Fruit fly (Drosophila melanogaster) whole organism, embryonic: ENCODE results near the gene PGAP1.

Experiments used
- B-H2 ChIP-seq: fragments of 200-800 bp; sonication (Bioruptor generic); optimal IDR thresholded peaks from 2 replicates; lab custom pipeline; 2018; ENCODE audit warnings: missing biosample characterization, mild to moderate bottlenecking, missing genetic modification characterization
- CG10267 ChIP-seq: fragments of 200-800 bp; sonication (Bioruptor generic); optimal IDR thresholded peaks from 2 replicates; lab custom pipeline; 2018; ENCODE audit warnings: missing biosample characterization, mild to moderate bottlenecking, missing genetic modification characterization, moderate library complexity
- CG10274 ChIP-seq: fragments of 200-800 bp; sonication (Bioruptor generic); optimal IDR thresholded peaks from 3 replicates; lab custom pipeline; 2017; ENCODE audit warnings: missing biosample characterization, mild to moderate bottlenecking, missing genetic modification characterization
- CG10321 ChIP-seq: fragments of 200-800 bp; sonication (Bioruptor generic); IDR thresholded peaks from 2 replicates; pipeline ENCODE4 v1.3.6; 2022; ENCODE audit warnings: missing biosample characterization, missing genetic modification characterization
- CG14050 ChIP-seq: fragments of 200-800 bp; sonication (Bioruptor generic); IDR thresholded peaks from 3 replicates; pipeline ENCODE4 v1.3.6; 2022; ENCODE audit warnings: missing biosample characterization, missing genetic modification characterization
- CG14965 ChIP-seq: fragments of 200-800 bp; sonication (Bioruptor generic); optimal IDR thresholded peaks from 2 replicates; lab custom pipeline; 2016; ENCODE audit warnings: missing biosample characterization, missing genetic modification characterization, borderline replicate concordance
- CG15696 ChIP-seq: fragments of 200-800 bp; sonication (Bioruptor generic); optimal IDR thresholded peaks from 2 replicates; lab custom pipeline; 2019; ENCODE audit warnings: missing biosample characterization, mild to moderate bottlenecking, missing genetic modification characterization, moderate library complexity
- CG1602 ChIP-seq: fragments of 200-800 bp; sonication (Bioruptor generic); optimal IDR thresholded peaks from 3 replicates; lab custom pipeline; 2016; ENCODE audit warnings: missing biosample characterization, missing genetic modification characterization
- CG17186 ChIP-seq: fragments of 200-800 bp; sonication (Bioruptor generic); optimal IDR thresholded peaks from 3 replicates; lab custom pipeline; 2017; ENCODE audit warnings: missing biosample characterization, missing genetic modification reagents, missing genetic modification characterization
- CG17385 ChIP-seq: fragments of 200-800 bp; sonication (Bioruptor generic); optimal IDR thresholded peaks from 3 replicates; lab custom pipeline; 2018; ENCODE audit warnings: missing biosample characterization, mild to moderate bottlenecking, missing genetic modification characterization
- CG17912 ChIP-seq: fragments of 200-800 bp; sonication (Bioruptor generic); optimal IDR thresholded peaks from 2 replicates; lab custom pipeline; 2018; ENCODE audit warnings: missing biosample characterization, mild to moderate bottlenecking, missing genetic modification characterization
- CG2129 ChIP-seq: fragments of 200-800 bp; sonication (Bioruptor generic); IDR thresholded peaks from 2 replicates; pipeline ENCODE4 v1.3.6; 2022; ENCODE audit warnings: missing biosample characterization, missing genetic modification characterization; ENCODE audit not compliant: partially characterized antibody
- CG2202 ChIP-seq: fragments of 200-800 bp; sonication (Bioruptor generic); optimal IDR thresholded peaks from 2 replicates; lab custom pipeline; 2018; ENCODE audit warnings: missing biosample characterization, mild to moderate bottlenecking, missing genetic modification characterization
- CG34422 ChIP-seq: fragments of 200-800 bp; sonication (Bioruptor generic); IDR thresholded peaks from 3 replicates; pipeline ENCODE4 v1.3.6; 2022; ENCODE audit warnings: missing biosample characterization, missing genetic modification characterization
- CG4360 ChIP-seq: fragments of 200-800 bp; sonication (Bioruptor generic); IDR thresholded peaks from 2 replicates; pipeline ENCODE4 v1.3.6; 2022; ENCODE audit warnings: missing biosample characterization, missing genetic modification characterization
- CG43689 ChIP-seq: fragments of 200-800 bp; sonication (Bioruptor generic); IDR thresholded peaks from 2 replicates; pipeline ENCODE4 v1.3.6; 2022; ENCODE audit warnings: missing biosample characterization, missing genetic modification characterization
- CG4820 ChIP-seq: fragments of 200-800 bp; sonication (Bioruptor generic); optimal IDR thresholded peaks from 3 replicates; lab custom pipeline; 2016; ENCODE audit warnings: missing biosample characterization, missing genetic modification characterization
- CG6254 ChIP-seq: fragments of 200-800 bp; sonication (Bioruptor generic); optimal IDR thresholded peaks from 3 replicates; lab custom pipeline; 2017; ENCODE audit warnings: mild to moderate bottlenecking, missing biosample characterization, missing genetic modification reagents, missing genetic modification characterization
- CG7357 ChIP-seq: fragments of 200-800 bp; sonication (Bioruptor generic); IDR thresholded peaks from 3 replicates; pipeline ENCODE4 v1.3.6; 2022; ENCODE audit warnings: missing biosample characterization, missing genetic modification characterization
- CG7786 ChIP-seq: fragments of 200-800 bp; sonication (Bioruptor generic); optimal IDR thresholded peaks from 2 replicates; lab custom pipeline; 2016; ENCODE audit warnings: missing biosample characterization, missing genetic modification characterization
- CG9932 ChIP-seq: fragments of 200-800 bp; sonication (Bioruptor generic); IDR thresholded peaks from 2 replicates; pipeline ENCODE4 v1.3.6; 2022; ENCODE audit warnings: missing biosample characterization, missing genetic modification characterization
- CkIIα-i1 ChIP-seq: fragments of 200-800 bp; sonication (Bioruptor generic); IDR thresholded peaks from 2 replicates; pipeline ENCODE4 v1.3.6; 2022; ENCODE audit warnings: missing biosample characterization, missing genetic modification characterization
- Dip3 ChIP-seq: fragments of 200-800 bp; sonication (Bioruptor generic); optimal IDR thresholded peaks from 3 replicates; lab custom pipeline; 2016; ENCODE audit warnings: missing biosample characterization, missing genetic modification characterization
- Lhr ChIP-seq: fragments of 200-800 bp; sonication (Bioruptor generic); optimal IDR thresholded peaks from 3 replicates; lab custom pipeline; 2017; ENCODE audit warnings: mild to moderate bottlenecking, missing biosample characterization, missing genetic modification reagents, missing genetic modification characterization
- NK7.1 ChIP-seq: fragments of 200-800 bp; sonication (Bioruptor generic); optimal IDR thresholded peaks from 3 replicates; lab custom pipeline; 2016; ENCODE audit warnings: missing biosample characterization, missing genetic modification characterization
- Optix ChIP-seq: fragments of 200-800 bp; sonication (Bioruptor generic); IDR thresholded peaks from 3 replicates; pipeline ENCODE4 v1.3.6; 2022; ENCODE audit warnings: missing biosample characterization, missing genetic modification characterization
- Rfx ChIP-seq: fragments of 200-800 bp; sonication (Bioruptor generic); IDR thresholded peaks from 2 replicates; pipeline ENCODE4 v1.3.6; 2022; ENCODE audit warnings: missing biosample characterization, missing genetic modification characterization
- Sry-β ChIP-seq: fragments of 200-800 bp; sonication (Bioruptor generic); optimal IDR thresholded peaks from 2 replicates; lab custom pipeline; 2018; ENCODE audit warnings: missing biosample characterization, mild to moderate bottlenecking, missing genetic modification characterization, moderate library complexity
- Trl ChIP-seq, 3 experiments: fragments of >200 bp in 2 of 3; fragments of 200-800 bp in 1 of 3; sonication (Bioruptor generic) in 1 of 3; optimal IDR thresholded peaks; 2 replicates in 1 of 3; 3 replicates in 2 of 3; lab custom pipeline; 2016 to 2017; ENCODE audit warnings: missing biosample characterization in 1 of 3, missing genetic modification characterization in 1 of 3
- Xrp1 ChIP-seq: fragments of 200-800 bp; sonication (Bioruptor generic); IDR thresholded peaks from 2 replicates; pipeline ENCODE4 v1.3.6; 2022; ENCODE audit warnings: missing biosample characterization, missing genetic modification characterization
- ac ChIP-seq: fragments of 200-800 bp; sonication (Bioruptor generic); optimal IDR thresholded peaks from 3 replicates; lab custom pipeline; 2017; ENCODE audit warnings: missing biosample characterization, mild to moderate bottlenecking, missing genetic modification characterization
- bigmax ChIP-seq: fragments of 200-800 bp; sonication (Bioruptor generic); optimal IDR thresholded peaks from 2 replicates; lab custom pipeline; 2018; ENCODE audit warnings: missing biosample characterization, mild to moderate bottlenecking, missing genetic modification characterization
- croc ChIP-seq: fragments of 200-800 bp; sonication (Bioruptor generic); conservative IDR thresholded peaks from 3 replicates; pipeline ENCODE4 v1.3.6; 2022; ENCODE audit warnings: missing biosample characterization, missing genetic modification characterization
- da ChIP-seq: fragments of 200-800 bp; sonication (Bioruptor generic); optimal IDR thresholded peaks from 2 replicates; lab custom pipeline; 2016; ENCODE audit warnings: missing biosample characterization, missing genetic modification characterization
- dm ChIP-seq: fragments of 200-800 bp; sonication (Bioruptor generic); optimal IDR thresholded peaks from 3 replicates; lab custom pipeline; 2016; ENCODE audit warnings: missing biosample characterization, missing genetic modification characterization
- ftz-f1 ChIP-seq: fragments of 200-800 bp; sonication (Bioruptor generic); optimal IDR thresholded peaks from 2 replicates; lab custom pipeline; 2016; ENCODE audit warnings: missing biosample characterization, missing genetic modification characterization
- gcm2 ChIP-seq: fragments of 200-800 bp; sonication (Bioruptor generic); optimal IDR thresholded peaks from 2 replicates; lab custom pipeline; 2016; ENCODE audit warnings: missing biosample characterization, missing genetic modification characterization
- grau ChIP-seq: fragments of 200-800 bp; optimal IDR thresholded peaks from 3 replicates; lab custom pipeline; 2019; ENCODE audit warnings: missing biosample characterization, mild to moderate bottlenecking, missing genetic modification characterization, moderate library complexity
- gsb ChIP-seq: fragments of 200-800 bp; sonication (Bioruptor generic); IDR thresholded peaks from 2 replicates; pipeline ENCODE4 v1.3.6; 2022; ENCODE audit warnings: missing biosample characterization, missing genetic modification characterization
- mam ChIP-seq: fragments of 200-800 bp; sonication (Bioruptor generic); optimal IDR thresholded peaks from 3 replicates; lab custom pipeline; 2016; ENCODE audit warnings: missing biosample characterization, missing genetic modification characterization
- otp ChIP-seq: fragments of 200-800 bp; sonication (Bioruptor generic); IDR thresholded peaks from 3 replicates; pipeline ENCODE4, ENCODE4 v1.3.6; 2022; ENCODE audit warnings: missing biosample characterization, missing genetic modification characterization
- pho ChIP-seq: fragments of 200-800 bp; sonication (Bioruptor generic); optimal IDR thresholded peaks from 2 replicates; lab custom pipeline; 2016; ENCODE audit warnings: missing biosample characterization, missing genetic modification characterization
- pros ChIP-seq: fragments of 200-800 bp; sonication (Bioruptor generic); optimal IDR thresholded peaks from 3 replicates; lab custom pipeline; 2019; ENCODE audit warnings: missing biosample characterization, mild to moderate bottlenecking, missing genetic modification characterization, moderate library complexity
- psq ChIP-seq: fragments of 200-800 bp; sonication (Bioruptor generic); optimal IDR thresholded peaks from 2 replicates; lab custom pipeline; 2017; ENCODE audit warnings: missing biosample characterization, missing genetic modification characterization
- run ChIP-seq: fragments of 200-800 bp; sonication (Bioruptor generic); optimal IDR thresholded peaks from 3 replicates; lab custom pipeline; 2018; ENCODE audit warnings: missing biosample characterization, mild to moderate bottlenecking, missing genetic modification characterization
- sc ChIP-seq, 3 experiments: fragments of >200 bp in 2 of 3; fragments of 200-800 bp in 1 of 3; sonication (Bioruptor generic) in 1 of 3; optimal IDR thresholded peaks; 2 replicates in 2 of 3; 3 replicates in 1 of 3; lab custom pipeline; 2017; ENCODE audit warnings: mild to moderate bottlenecking in 1 of 3, missing biosample characterization in 1 of 3, missing genetic modification characterization in 1 of 3, missing genetic modification reagents in 1 of 3
- scrt ChIP-seq: fragments of 200-800 bp; sonication (Bioruptor generic); optimal IDR thresholded peaks from 2 replicates; lab custom pipeline; 2018; ENCODE audit warnings: missing biosample characterization, mild to moderate bottlenecking, missing genetic modification characterization, moderate library complexity
- so ChIP-seq: fragments of 200-800 bp; sonication (Bioruptor generic); IDR thresholded peaks from 3 replicates; pipeline ENCODE4 v1.3.6; 2022; ENCODE audit warnings: missing biosample characterization, missing genetic modification characterization
- unpg ChIP-seq: fragments of 200-800 bp; sonication (Bioruptor generic); optimal IDR thresholded peaks from 3 replicates; lab custom pipeline; 2018; ENCODE audit warnings: missing biosample characterization, mild to moderate bottlenecking, missing genetic modification characterization, moderate library complexity
- usp ChIP-seq: fragments of >200 bp; optimal IDR thresholded peaks from 2 replicates; lab custom pipeline; 2017; ENCODE audit warnings: missing biosample characterization, missing genetic modification characterization
- zfh1 ChIP-seq: fragments of 200-800 bp; sonication (Bioruptor generic); IDR thresholded peaks from 3 replicates; pipeline ENCODE4 v1.3.6; 2022; ENCODE audit warnings: missing biosample characterization, missing genetic modification characterization

Gene PGAP1

dm6 chrX:5638588-5638987 is 50.7 kb downstream of the PGAP1 start:
- TF ChIP-seq B-H2 (GFP tag; lab: Kevin White, UChicago) (peak; percentile 51), so (GFP tag; lab: Robert Waterston, UW) (no peak; the same call in 2 of the 3 replicates), CG7357 (GFP tag; lab: Robert Waterston, UW) (peak; percentile 52; the same call in 2 of the 3 replicates), CG9932 (GFP tag; lab: Robert Waterston, UW) (peak; percentile 63), NK7.1 (GFP tag; lab: Kevin White, UChicago) (no peak), otp (GFP tag; lab: Robert Waterston, UW) (peak; percentile 79; the same call in 2 of the 3 replicates), gcm2 (GFP tag; lab: Kevin White, UChicago) (peak; percentile 8), Optix (GFP tag; lab: Robert Waterston, UW) (peak; percentile 76), grau (tag; lab: Kevin White, UChicago) (peak; percentile 54), dm (GFP tag; lab: Kevin White, UChicago) (no peak), pho (GFP tag; lab: Kevin White, UChicago) (peak; percentile 39), Xrp1 (peak; percentile 81), da (GFP tag; lab: Kevin White, UChicago) (peak; percentile 3), psq (GFP tag; lab: Kevin White, UChicago) (peak; percentile 31), run (no peak), CG7786 (GFP tag; lab: Kevin White, UChicago) (peak; percentile 61), Rfx (GFP tag; lab: Robert Waterston, UW) (peak; percentile 69), CG1602 (GFP tag; lab: Kevin White, UChicago) (peak; percentile 30), CG17385 (peak; percentile 18), CG17912 (no peak), CG15696 (tag; lab: Kevin White, UChicago) (no peak), CG43689 (GFP tag; lab: Robert Waterston, UW) (no peak), Lhr (GFP tag; lab: Kevin White, UChicago) (no peak), bigmax (GFP tag; lab: Kevin White, UChicago) (no peak), CG4360 (no peak; the same call in 1 of the 2 replicates), CG34422 (GFP tag; lab: Robert Waterston, UW) (peak; percentile 60), pros (GFP tag; lab: Kevin White, UChicago) (no peak), unpg (GFP tag; lab: Kevin White, UChicago) (peak; percentile 68), CG10267 (tag; lab: Kevin White, UChicago) (peak; percentile 8), CG2202 (tag; lab: Kevin White, UChicago) (no peak), gsb (GFP tag; lab: Robert Waterston, UW) (no peak), CG14965 (GFP tag; lab: Kevin White, UChicago) (no peak), usp (GFP tag; lab: Kevin White, UChicago) (no peak), ac (GFP tag; lab: Kevin White, UChicago) (no peak), CG17186 (no peak), CG4820 (peak; percentile 25), ftz-f1 (no peak), CG6254 (GFP tag; lab: Kevin White, UChicago) (no peak), croc (GFP tag; lab: Robert Waterston, UW) (peak; percentile 27; the same call in 1 of the 3 replicates), Dip3 (GFP tag; lab: Kevin White, UChicago) (peak; percentile 44), CG14050 (GFP tag; lab: Robert Waterston, UW) (peak; percentile 57; the same call in 2 of the 3 replicates), scrt (peak; percentile 76), mam (GFP tag; lab: Kevin White, UChicago) (peak; percentile 50), Trl (optimal IDR thresholded peaks at IDR 0.05; lab: Kevin White, UChicago) (no peak), Trl (GFP tag; optimal IDR thresholded peaks at IDR 0.05; lab: Kevin White, UChicago) (peak; percentile 54), CG2129 (no peak), Sry-β (GFP tag; lab: Kevin White, UChicago) (no peak), CG10321 (no peak), CG10274 (GFP tag; lab: Kevin White, UChicago) (no peak), sc (optimal IDR thresholded peaks at IDR 0.05; lab: Kevin White, UChicago) (no peak), sc (GFP tag; optimal IDR thresholded peaks at IDR 0.05; lab: Kevin White, UChicago) (no peak), zfh1 (GFP tag; lab: Robert Waterston, UW) (peak; percentile 65), CkIIα-i1 (GFP tag; lab: Robert Waterston, UW) (no peak)
